Worm (Caenorhabditis elegans) whole organism, mixed stage, embryonic: ENCODE data around the gene hpo-15.
A peak's percentile ranks its signal among the peaks of the same experiment; 100 is the strongest.

ENCODE experiments used
- bed-3 ChIP-seq: fragments of 200-800 bp; sonication (Bioruptor generic); optimal IDR thresholded peaks from 3 replicates; lab custom pipeline; 2018; ENCODE audit warnings: mild to moderate bottlenecking, missing genetic modification characterization, moderate library complexity, missing compliant biosample characterization
- blmp-1 ChIP-seq: fragments of 150-350 bp; optimal IDR thresholded peaks from 2 replicates; lab custom pipeline; 2014; ENCODE audit warnings: missing biosample characterization, missing genetic modification characterization
- ceh-39 ChIP-seq: fragments of 150-350 bp; optimal IDR thresholded peaks from 2 replicates; lab custom pipeline; 2014; ENCODE audit warnings: missing biosample characterization, missing genetic modification characterization
- ces-1 ChIP-seq: fragments of 150-350 bp; optimal IDR thresholded peaks from 2 replicates; lab custom pipeline; 2014; ENCODE audit warnings: missing biosample characterization, missing genetic modification reagents, missing genetic modification characterization
- cnd-1 ChIP-seq: fragments of 200-800 bp; sonication (Bioruptor generic); optimal IDR thresholded peaks from 2 replicates; lab custom pipeline; 2018; ENCODE audit warnings: mild to moderate bottlenecking, missing genetic modification characterization, missing compliant biosample characterization
- drap-1 ChIP-seq: fragments of 200-800 bp; sonication (Bioruptor generic); optimal IDR thresholded peaks from 3 replicates; lab custom pipeline; 2018; ENCODE audit warnings: mild to moderate bottlenecking, missing genetic modification characterization, missing compliant biosample characterization
- elt-1 ChIP-seq: sonication (generic microtip); optimal IDR thresholded peaks from 2 replicates; lab custom pipeline; 2017; ENCODE audit warnings: missing genetic modification characterization, mild to moderate bottlenecking, missing compliant biosample characterization, antibody characterized with exemption, moderate library complexity, borderline replicate concordance; ENCODE audit not compliant: insufficient read depth
- elt-3 ChIP-seq: fragments of 150-350 bp; optimal IDR thresholded peaks from 2 replicates; lab custom pipeline; 2014; ENCODE audit warnings: missing biosample characterization, missing genetic modification characterization
- ham-2 ChIP-seq: fragments of 200-800 bp; sonication (Bioruptor generic); optimal IDR thresholded peaks from 2 replicates; lab custom pipeline; 2018; ENCODE audit warnings: mild to moderate bottlenecking, missing genetic modification characterization, missing compliant biosample characterization
- hlh-1 ChIP-seq: fragments of 150-350 bp; optimal IDR thresholded peaks from 2 replicates; lab custom pipeline; 2014; ENCODE audit warnings: missing biosample characterization, missing genetic modification reagents, missing genetic modification characterization
- mab-5 ChIP-seq: fragments of 150-350 bp; optimal IDR thresholded peaks from 2 replicates; lab custom pipeline; 2014; ENCODE audit warnings: missing biosample characterization, missing genetic modification characterization
- mep-1 ChIP-seq: fragments of 150-350 bp; optimal IDR thresholded peaks from 2 replicates; lab custom pipeline; 2017; ENCODE audit warnings: missing biosample characterization, missing genetic modification reagents, missing genetic modification characterization, inconsistent platforms
- nhr-12 ChIP-seq: fragments of 150-350 bp; optimal IDR thresholded peaks from 2 replicates; lab custom pipeline; 2014; ENCODE audit warnings: missing biosample characterization, missing genetic modification characterization
- nhr-2 ChIP-seq: fragments of 150-350 bp; optimal IDR thresholded peaks from 2 replicates; lab custom pipeline; 2014; ENCODE audit warnings: missing biosample characterization, missing genetic modification characterization
- nhr-237 ChIP-seq: fragments of 150-350 bp; optimal IDR thresholded peaks from 2 replicates; lab custom pipeline; 2014; ENCODE audit warnings: missing biosample characterization, missing genetic modification characterization
- nhr-28 ChIP-seq: fragments of 150-350 bp; optimal IDR thresholded peaks from 2 replicates; lab custom pipeline; 2014; ENCODE audit warnings: missing biosample characterization, missing genetic modification characterization
- nhr-76 ChIP-seq: sonication (generic microtip); optimal IDR thresholded peaks from 2 replicates; lab custom pipeline; 2017; ENCODE audit warnings: missing biosample characterization, missing genetic modification characterization
- pha-4 ChIP-seq: fragments of 150-350 bp; optimal IDR thresholded peaks from 2 replicates; lab custom pipeline; 2018; ENCODE audit warnings: missing biosample characterization, missing genetic modification reagents, missing genetic modification characterization
- snpc-4 ChIP-seq: fragments of 150-350 bp; optimal IDR thresholded peaks from 2 replicates; lab custom pipeline; 2014; ENCODE audit warnings: missing biosample characterization, missing genetic modification characterization
- sptf-1 ChIP-seq: sonication (generic microtip); optimal IDR thresholded peaks from 2 replicates; lab custom pipeline; 2017; ENCODE audit warnings: mild to moderate bottlenecking, missing genetic modification characterization, moderate library complexity, missing compliant biosample characterization
- tbx-8 ChIP-seq: fragments of 200-800 bp; sonication (Bioruptor generic); optimal IDR thresholded peaks from 2 replicates; lab custom pipeline; 2018; ENCODE audit warnings: mild to moderate bottlenecking, missing genetic modification characterization, moderate library complexity, missing compliant biosample characterization
- unc-120 ChIP-seq: sonication (generic microtip); optimal IDR thresholded peaks from 2 replicates; lab custom pipeline; 2017; ENCODE audit warnings: missing genetic modification characterization, missing compliant biosample characterization; ENCODE audit not compliant: poor library complexity, severe bottlenecking
- unc-39 ChIP-seq: fragments of 150-350 bp; optimal IDR thresholded peaks from 2 replicates; lab custom pipeline; 2014; ENCODE audit warnings: missing biosample characterization, missing genetic modification characterization
- unc-62 ChIP-seq: fragments of 150-350 bp; optimal IDR thresholded peaks from 2 replicates; lab custom pipeline; 2014; ENCODE audit warnings: missing biosample characterization, missing genetic modification reagents, missing genetic modification characterization
- zip-8 ChIP-seq: fragments of 150-350 bp; optimal IDR thresholded peaks from 2 replicates; lab custom pipeline; 2014; ENCODE audit warnings: missing biosample characterization, missing genetic modification characterization
- ztf-11 ChIP-seq: fragments of 150-350 bp; optimal IDR thresholded peaks from 2 replicates; lab custom pipeline; 2014; ENCODE audit warnings: missing biosample characterization, missing genetic modification characterization

The hpo-15 gene

DNA sequence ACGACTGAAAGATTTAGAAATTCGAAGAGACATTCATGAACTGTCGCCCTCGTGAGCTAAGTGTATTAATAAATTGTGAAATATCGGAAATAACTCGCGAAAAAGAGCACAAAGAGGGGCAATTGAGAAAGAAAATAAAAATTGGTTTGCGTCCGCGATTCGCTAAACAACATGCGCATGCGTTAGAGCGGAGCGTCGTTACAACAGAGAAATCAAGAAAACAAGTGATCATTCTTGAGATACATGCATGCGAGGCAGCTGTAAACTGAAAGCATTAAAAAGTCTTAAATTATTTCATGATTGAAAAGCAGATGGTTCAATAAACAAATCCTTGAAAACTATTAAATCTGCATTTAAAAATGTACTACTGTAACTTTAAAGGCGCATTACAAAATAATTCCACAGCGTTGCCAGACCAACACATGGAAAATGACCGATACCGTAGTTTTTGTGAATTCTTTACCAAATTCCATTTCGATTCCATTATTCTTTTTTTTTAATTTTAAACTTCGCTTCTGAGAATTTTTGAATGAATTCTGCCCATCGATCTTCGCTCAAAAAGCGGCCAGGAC, 22.7 kb upstream of the hpo-15 start, which contains the start of the genes cox-16 and syp-2:
cox-16 (minus strand) TSS at position 4 of the 572 bp plus-strand sequence.
syp-2 (plus strand) TSS at position 248 of the 572 bp plus-strand sequence.
- TF ChIP-seq tbx-8 (GFP tag; lab: Kevin White, UChicago) (no peak), nhr-28 (no peak), mab-5 (tag; lab: Kevin White, UChicago) (no peak), elt-1 (tag; lab: Kevin White, UChicago) (no peak), mep-1 (tag; lab: Kevin White, UChicago) (no peak), hlh-1 (no peak), blmp-1 (tag; lab: Kevin White, UChicago) (no peak), unc-120 (tag; lab: Kevin White, UChicago) (no peak), cnd-1 (no peak), unc-39 (tag; lab: Kevin White, UChicago) (no peak), elt-3 (tag; lab: Kevin White, UChicago) (no peak), ztf-11 (tag; lab: Kevin White, UChicago) (no peak), nhr-76 (tag; lab: Kevin White, UChicago) (no peak), ces-1 (GFP tag; lab: Kevin White, UChicago) (no peak)
- TF ChIP-seq, all 35 proteins: peak for 0

DNA sequence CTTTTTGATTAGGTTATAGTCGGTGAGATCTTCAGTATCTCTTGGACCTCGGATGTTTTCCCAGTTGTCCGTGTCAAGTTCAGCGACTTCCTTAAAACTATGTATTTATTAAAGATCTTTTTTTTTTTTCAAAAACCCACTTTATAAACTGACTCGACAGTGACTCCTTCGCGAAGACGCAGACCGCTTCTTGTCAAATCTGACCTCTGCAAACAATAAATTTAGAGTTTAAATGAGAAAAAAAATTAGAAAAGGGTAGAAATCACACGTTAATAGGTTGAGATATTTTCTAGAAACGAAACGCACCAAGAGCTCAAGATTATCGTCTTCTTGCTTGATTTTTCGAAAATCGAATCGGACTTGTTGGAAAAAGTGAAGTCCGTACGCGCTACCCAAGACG, 22.1 kb upstream of the hpo-15 start, which contains the start of gene C24G6.8:
C24G6.8 (minus strand) TSS at position 101 of the 400 bp plus-strand sequence.
- TF ChIP-seq drap-1 (GFP tag; lab: Kevin White, UChicago) = no peak
- no peak for TF ChIP-seq pha-4
- no peak for TF ChIP-seq ztf-11 (tag; lab: Kevin White, UChicago)
- no peak for TF ChIP-seq sptf-1
- TF ChIP-seq elt-3 (tag; lab: Kevin White, UChicago) = no peak
- TF ChIP-seq mep-1 (tag; lab: Kevin White, UChicago) = no peak
- TF ChIP-seq blmp-1 (tag; lab: Kevin White, UChicago) = no peak
- TF ChIP-seq nhr-2 (tag; lab: Kevin White, UChicago) = no peak
- no peak for TF ChIP-seq tbx-8 (GFP tag; lab: Kevin White, UChicago)
- TF ChIP-seq ces-1 (GFP tag; lab: Kevin White, UChicago) = no peak
- no peak for TF ChIP-seq bed-3 (GFP tag; lab: Kevin White, UChicago)
- no peak for TF ChIP-seq unc-62 (GFP tag; lab: Kevin White, UChicago)
- no peak for TF ChIP-seq unc-120 (tag; lab: Kevin White, UChicago)
- no peak for TF ChIP-seq snpc-4
- TF ChIP-seq nhr-12 = no peak
- TF ChIP-seq ham-2 (GFP tag; lab: Kevin White, UChicago) = no peak
- TF ChIP-seq ceh-39 (tag; lab: Kevin White, UChicago) = no peak
- TF ChIP-seq unc-39 (tag; lab: Kevin White, UChicago) = no peak
- TF ChIP-seq zip-8 (tag; lab: Kevin White, UChicago) = no peak
- TF ChIP-seq nhr-237 (tag; lab: Kevin White, UChicago) = no peak
- TF ChIP-seq, all 35 proteins: peak for 0

DNA sequence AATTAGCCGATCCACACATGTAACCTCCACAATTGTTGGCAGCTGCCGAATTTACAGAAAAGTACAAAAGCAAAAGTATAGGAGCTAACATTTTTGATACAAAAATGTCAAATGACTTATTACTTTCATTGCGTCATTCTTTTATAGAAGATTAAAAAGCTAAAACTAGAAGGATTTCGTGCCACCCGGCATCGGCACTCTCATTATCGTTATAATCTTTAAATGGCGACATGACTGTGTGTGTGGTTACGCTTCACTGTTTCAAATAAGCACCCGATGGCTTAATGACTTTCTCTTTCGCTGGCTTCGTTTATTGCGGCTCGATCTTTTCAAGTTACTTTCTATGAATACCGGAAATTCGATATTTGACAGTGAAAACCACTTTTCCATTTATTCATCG, 20.1 kb upstream of the hpo-15 start, which contains the start of gene grl-1:
grl-1 (minus strand) TSS at position 101 of the 400 bp plus-strand sequence.
- peak; percentile 6 for TF ChIP-seq zip-8 (tag; lab: Kevin White, UChicago)
- TF ChIP-seq bed-3 (GFP tag; lab: Kevin White, UChicago) = no peak
- TF ChIP-seq, all 35 proteins: peak for 1

DNA sequence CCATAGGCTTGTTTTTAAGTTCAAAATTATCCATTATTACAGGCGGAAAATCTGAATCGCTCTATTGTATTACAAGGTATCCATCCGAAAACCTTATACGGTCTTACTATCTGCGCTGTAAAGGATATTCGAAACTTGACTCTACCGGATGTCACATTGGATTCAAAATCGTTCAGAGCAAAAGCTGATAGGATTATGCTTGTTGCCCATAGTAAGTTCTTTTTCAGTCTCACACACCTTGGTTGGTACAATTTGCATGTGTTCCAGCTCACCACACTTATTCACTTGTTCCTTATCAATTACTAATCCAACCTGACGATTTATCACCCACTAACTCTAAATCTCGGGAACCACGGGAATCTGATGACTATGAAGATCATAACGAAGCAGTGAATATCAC, 14.1 kb upstream of the hpo-15 start:
- TF ChIP-seq unc-120 (tag; lab: Kevin White, UChicago) = no peak
- no peak for TF ChIP-seq cnd-1
- TF ChIP-seq ztf-11 (tag; lab: Kevin White, UChicago) = no peak
- no peak for TF ChIP-seq nhr-2 (tag; lab: Kevin White, UChicago)
- TF ChIP-seq nhr-12 = no peak

DNA sequence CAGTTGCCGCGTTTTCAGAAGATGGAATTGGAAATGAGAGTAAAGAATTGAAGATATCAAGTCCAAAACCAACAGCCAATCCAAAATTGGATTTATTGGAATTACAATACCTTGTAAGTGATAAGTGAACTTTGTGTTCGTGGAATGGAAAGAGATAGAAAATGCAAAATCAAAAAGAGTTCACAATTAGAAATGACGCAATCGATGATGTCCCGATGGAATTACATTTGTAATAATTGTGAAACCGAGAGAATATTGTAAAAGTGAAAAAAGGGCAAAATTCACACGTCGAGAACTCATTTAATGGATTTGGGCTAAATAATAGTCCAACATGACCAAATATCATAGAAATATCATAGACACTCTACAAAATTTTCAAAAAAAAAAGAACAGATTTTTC, 11.6 kb upstream of the hpo-15 start:
- TF ChIP-seq zip-8 (tag; lab: Kevin White, UChicago) (peak; percentile 57), nhr-2 (tag; lab: Kevin White, UChicago) (no peak)

DNA sequence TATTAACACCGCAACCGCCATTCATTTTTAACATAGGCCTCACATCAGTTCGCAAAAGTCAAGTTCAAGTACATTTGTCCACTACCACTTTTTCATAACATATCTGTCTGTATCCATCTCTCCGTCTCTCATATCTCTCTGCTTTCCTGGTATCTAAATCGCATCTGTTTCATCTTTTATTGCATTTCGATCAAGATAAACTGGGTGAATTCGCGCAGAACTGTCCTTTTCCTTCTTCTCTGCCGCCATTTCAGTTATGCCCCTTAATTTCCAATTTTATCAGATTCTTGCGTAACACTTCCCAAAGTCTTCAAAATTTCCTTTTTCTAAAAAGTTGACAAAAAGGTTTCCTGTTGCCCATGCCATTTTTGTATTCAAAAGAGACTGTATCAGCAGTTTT, 9.6 kb upstream of the hpo-15 start:
- TF ChIP-seq tbx-8 (GFP tag; lab: Kevin White, UChicago) (no peak), ham-2 (GFP tag; lab: Kevin White, UChicago) (peak; percentile 0), elt-1 (tag; lab: Kevin White, UChicago) (peak; percentile 87)
